Fruit fly (Drosophila melanogaster) whole organism, prepupa: Measurements from ENCODE around the gene CAH5.

Experiments
- Blimp-1 ChIP-seq: fragments of 200-800 bp; sonication (Bioruptor generic); optimal IDR thresholded peaks from 3 replicates; lab custom pipeline; 2017; ENCODE audit warnings: missing biosample characterization, missing genetic modification characterization, mild to moderate bottlenecking, moderate library complexity, missing genetic modification reagents
- CG10631 ChIP-seq: fragments of 200-800 bp; sonication (Bioruptor generic); optimal IDR thresholded peaks from 2 replicates; lab custom pipeline; 2016; ENCODE audit warnings: missing biosample characterization, missing genetic modification characterization
- CG11294 ChIP-seq: fragments of 200-800 bp; sonication (Bioruptor generic); IDR thresholded peaks from 2 replicates; pipeline ENCODE4 v1.3.6; 2022; ENCODE audit warnings: missing biosample characterization, missing genetic modification characterization
- CG11762 ChIP-seq: fragments of 200-800 bp; sonication (Bioruptor generic); optimal IDR thresholded peaks from 3 replicates; lab custom pipeline; 2016; ENCODE audit warnings: missing biosample characterization, missing genetic modification characterization; ENCODE audit not compliant: insufficient read depth
- CG15336 ChIP-seq: fragments of 200-800 bp; sonication (Bioruptor generic); IDR thresholded peaks from 2 replicates; pipeline ENCODE4 v1.3.6; 2022; ENCODE audit warnings: missing biosample characterization, missing genetic modification characterization
- CG1621 ChIP-seq: fragments of 200-800 bp; sonication (Bioruptor generic); optimal IDR thresholded peaks from 3 replicates; lab custom pipeline; 2018; ENCODE audit warnings: missing biosample characterization, mild to moderate bottlenecking, missing genetic modification characterization
- CG16779 ChIP-seq: fragments of 200-800 bp; sonication (Bioruptor generic); optimal IDR thresholded peaks from 3 replicates; lab custom pipeline; 2017; ENCODE audit warnings: missing biosample characterization, mild to moderate bottlenecking, missing genetic modification characterization
- CG31627 ChIP-seq: fragments of 200-800 bp; sonication (Bioruptor generic); optimal IDR thresholded peaks from 3 replicates; lab custom pipeline; 2016; ENCODE audit warnings: missing biosample characterization, missing genetic modification characterization
- CG6276 ChIP-seq: fragments of 200-800 bp; sonication (Bioruptor generic); optimal IDR thresholded peaks from 2 replicates; lab custom pipeline; 2017; ENCODE audit warnings: missing biosample characterization, mild to moderate bottlenecking, missing genetic modification characterization
- CG6792 ChIP-seq: fragments of 200-800 bp; sonication (Bioruptor generic); optimal IDR thresholded peaks from 3 replicates; lab custom pipeline; 2016; ENCODE audit warnings: missing biosample characterization, missing genetic modification characterization
- CG8632 ChIP-seq: fragments of 200-800 bp; sonication (Bioruptor generic); optimal IDR thresholded peaks from 3 replicates; lab custom pipeline; 2016; ENCODE audit warnings: missing biosample characterization, missing genetic modification characterization
- CG9139 ChIP-seq: fragments of 200-800 bp; sonication (Bioruptor generic); optimal IDR thresholded peaks from 3 replicates; lab custom pipeline; 2017; ENCODE audit warnings: missing biosample characterization, mild to moderate bottlenecking, missing genetic modification characterization
- Eip78C ChIP-seq: fragments of 200-800 bp; sonication (Bioruptor generic); peaks from one replicate; lab custom pipeline; 2016; ENCODE audit warnings: missing biosample characterization, missing genetic modification characterization
- Ets21C ChIP-seq: fragments of 200-800 bp; sonication (Bioruptor generic); optimal IDR thresholded peaks from 3 replicates; lab custom pipeline; 2016; ENCODE audit warnings: missing biosample characterization, missing genetic modification characterization
- Hr38 ChIP-seq: sonication (Bioruptor generic); optimal IDR thresholded peaks from 2 replicates; lab custom pipeline; 2016; ENCODE audit warnings: missing biosample characterization, missing genetic modification characterization
- Hr4 ChIP-seq: fragments of 200-800 bp; sonication (Bioruptor generic); optimal IDR thresholded peaks from 3 replicates; lab custom pipeline; 2016; ENCODE audit warnings: missing biosample characterization, missing genetic modification characterization
- Lpt ChIP-seq: fragments of 200-800 bp; sonication (Bioruptor generic); optimal IDR thresholded peaks from 3 replicates; lab custom pipeline; 2016; ENCODE audit warnings: missing biosample characterization, missing genetic modification characterization
- Met ChIP-seq: fragments of 200-800 bp; sonication (Bioruptor generic); optimal IDR thresholded peaks from 3 replicates; lab custom pipeline; 2016; ENCODE audit warnings: missing biosample characterization, missing genetic modification characterization
- OdsH ChIP-seq: fragments of 200-800 bp; sonication (Bioruptor generic); optimal IDR thresholded peaks from 3 replicates; lab custom pipeline; 2016; ENCODE audit warnings: missing biosample characterization, missing genetic modification characterization
- Sox14 ChIP-seq: fragments of 200-800 bp; sonication (Bioruptor generic); optimal IDR thresholded peaks from 3 replicates; lab custom pipeline; 2016; ENCODE audit warnings: missing biosample characterization, missing genetic modification characterization
- Sox15 ChIP-seq: fragments of 200-800 bp; sonication (Bioruptor generic); optimal IDR thresholded peaks from 3 replicates; lab custom pipeline; 2016; ENCODE audit warnings: missing biosample characterization, missing genetic modification characterization
- achi ChIP-seq: fragments of 200-800 bp; sonication (Bioruptor generic); optimal IDR thresholded peaks from 3 replicates; lab custom pipeline; 2016; ENCODE audit warnings: missing biosample characterization, missing genetic modification characterization
- acj6 ChIP-seq: fragments of 200-800 bp; sonication (Bioruptor generic); optimal IDR thresholded peaks from 3 replicates; lab custom pipeline; 2016; ENCODE audit warnings: missing biosample characterization, missing genetic modification characterization
- cyc ChIP-seq: fragments of 200-800 bp; sonication (Bioruptor generic); optimal IDR thresholded peaks from 3 replicates; lab custom pipeline; 2016; ENCODE audit warnings: missing biosample characterization, missing genetic modification characterization
- dsx ChIP-seq: fragments of 200-800 bp; optimal IDR thresholded peaks from 3 replicates; lab custom pipeline; 2019; ENCODE audit warnings: missing biosample characterization, mild to moderate bottlenecking, missing genetic modification characterization, moderate library complexity; ENCODE audit not compliant: poor library complexity, severe bottlenecking
- eg ChIP-seq: fragments of 200-800 bp; sonication (Bioruptor generic); IDR thresholded peaks from 3 replicates; pipeline ENCODE4 v1.3.6; 2022; ENCODE audit warnings: missing biosample characterization, missing genetic modification characterization
- fd85E ChIP-seq: fragments of 200-800 bp; sonication (Bioruptor generic); optimal IDR thresholded peaks from 3 replicates; lab custom pipeline; 2016; ENCODE audit warnings: missing biosample characterization, missing genetic modification characterization
- fkh ChIP-seq: fragments of 200-800 bp; sonication (Bioruptor generic); optimal IDR thresholded peaks from 3 replicates; lab custom pipeline; 2017; ENCODE audit warnings: missing biosample characterization, mild to moderate bottlenecking, missing genetic modification characterization, moderate library complexity
- net ChIP-seq: fragments of 200-800 bp; sonication (Bioruptor generic); optimal IDR thresholded peaks from 3 replicates; lab custom pipeline; 2016; ENCODE audit warnings: missing biosample characterization, missing genetic modification characterization
- pdm3 ChIP-seq: fragments of 200-800 bp; sonication (Bioruptor generic); optimal IDR thresholded peaks from 3 replicates; lab custom pipeline; 2016; ENCODE audit warnings: missing biosample characterization, missing genetic modification characterization
- salr ChIP-seq, 2 experiments: fragments of 200-800 bp; sonication (Bioruptor generic); optimal IDR thresholded peaks; 3 replicates each; lab custom pipeline; 2016 to 2018; ENCODE audit warnings: missing biosample characterization in 2 of 2, missing genetic modification characterization in 2 of 2, mild to moderate bottlenecking in 1 of 2
- vri ChIP-seq: fragments of 200-800 bp; sonication (Bioruptor generic); optimal IDR thresholded peaks from 3 replicates; lab custom pipeline; 2016; ENCODE audit warnings: missing biosample characterization, mild to moderate bottlenecking, missing genetic modification characterization

CAH5 gene

dm6 chr3R:31312287-31312686 lies 49.9 kb downstream of the CAH5 start (continued):
- TF ChIP-seq cyc (GFP tag; lab: Kevin White, UChicago) (peak; percentile 8), CG6276 (GFP tag; lab: Kevin White, UChicago) (peak; percentile 42), Hr38 (GFP tag; lab: Kevin White, UChicago) (no peak), CG8632 (no peak), eg (GFP tag; lab: Robert Waterston, UW) (peak; percentile 73; the same call in 2 of the 3 replicates), CG6792 (GFP tag; lab: Kevin White, UChicago) (peak; percentile 30), dsx (GFP tag; lab: Kevin White, UChicago) (peak; percentile 22), fd85E (no peak), CG31627 (GFP tag; lab: Kevin White, UChicago) (peak; percentile 0), vri (GFP tag; lab: Kevin White, UChicago) (no peak), acj6 (GFP tag; lab: Kevin White, UChicago) (peak; percentile 56), CG15336 (GFP tag; lab: Robert Waterston, UW) (peak; percentile 52), Eip78C (GFP tag; lab: Kevin White, UChicago) (peak; percentile 82), Met (GFP tag; lab: Kevin White, UChicago) (peak; percentile 13), CG9139 (GFP tag; lab: Kevin White, UChicago) (no peak), Sox14 (GFP tag; lab: Kevin White, UChicago) (peak; percentile 62), Sox15 (GFP tag; lab: Kevin White, UChicago) (no peak), CG11294 (GFP tag; lab: Robert Waterston, UW) (no peak), pdm3 (peak; percentile 49), achi (peak; percentile 46), OdsH (GFP tag; lab: Kevin White, UChicago) (peak; percentile 50), Lpt (GFP tag; lab: Kevin White, UChicago) (peak; percentile 18), CG11762 (GFP tag; lab: Kevin White, UChicago) (peak; percentile 9), CG10631 (GFP tag; lab: Kevin White, UChicago) (peak; percentile 57), CG16779 (tag; lab: Kevin White, UChicago) (no peak), Blimp-1 (GFP tag; lab: Kevin White, UChicago) (no peak), fkh (GFP tag; lab: Kevin White, UChicago) (no peak), salr (GFP tag; optimal IDR thresholded peaks at IDR 0.05; lab: Kevin White, UChicago) (peak; percentile 59 to 68), Ets21C (GFP tag; lab: Kevin White, UChicago) (no peak), CG1621 (tag; lab: Kevin White, UChicago) (peak; percentile 35), Hr4 (peak; percentile 39), net (GFP tag; lab: Kevin White, UChicago) (peak; percentile 50)
